Worm (Caenorhabditis elegans) whole organism, late embryonic: Measurements from ENCODE around the gene Y39A1A.10.

ENCODE experiments used
- F13H6.1 ChIP-seq: sonication (generic microtip); optimal IDR thresholded peaks from 2 replicates; lab custom pipeline; 2016; ENCODE audit warnings: missing genetic modification characterization, missing compliant biosample characterization
- T23F11.4 ChIP-seq: fragments of 200-800 bp; sonication (Bioruptor generic); optimal IDR thresholded peaks from 2 replicates; lab custom pipeline; 2018; ENCODE audit warnings: mild to moderate bottlenecking, missing genetic modification characterization, missing compliant biosample characterization
- sox-2 ChIP-seq: fragments of 200-800 bp; sonication (Bioruptor generic); IDR thresholded peaks from 2 replicates; pipeline ENCODE4 v1.3.6; 2022; ENCODE audit warnings: missing genetic modification reagents, missing genetic modification characterization, missing compliant biosample characterization
- unc-55 ChIP-seq: sonication (generic microtip); optimal IDR thresholded peaks from 2 replicates; lab custom pipeline; 2017; ENCODE audit warnings: missing biosample characterization, missing genetic modification reagents, missing genetic modification characterization

ce11 chrIII:10628360-10628759, 4.2 kb upstream of the Y39A1A.10 start:
- TF ChIP-seq T23F11.4 (GFP tag; lab: Kevin White, UChicago) (no peak), unc-55 (GFP tag; lab: Kevin White, UChicago) (no peak), sox-2 (GFP tag; lab: Robert Waterston, UW) (no peak), F13H6.1 (tag; lab: Kevin White, UChicago) (no peak)
